Worm (Caenorhabditis elegans) whole organism, mixed stage, embryonic: ENCODE results near the gene ceh-83.
"Not testable (repeated sequence)": the region's sequence is repeated elsewhere in the genome, so short reads cannot be mapped to it uniquely, and the experiment has no call there.

ENCODE experiments used
- M03D4.4 ChIP-seq: sonication (generic microtip); optimal IDR thresholded peaks from 2 replicates; lab custom pipeline; 2017; ENCODE audit warnings: mild to moderate bottlenecking, missing genetic modification characterization, missing compliant biosample characterization
- ceh-39 ChIP-seq: fragments of 150-350 bp; optimal IDR thresholded peaks from 2 replicates; lab custom pipeline; 2014; ENCODE audit warnings: missing biosample characterization, missing genetic modification characterization
- ceh-43 ChIP-seq: fragments of 200-800 bp; sonication (Bioruptor generic); optimal IDR thresholded peaks from 2 replicates; lab custom pipeline; 2018; ENCODE audit warnings: mild to moderate bottlenecking, missing genetic modification characterization, moderate library complexity, missing compliant biosample characterization
- ceh-83 ChIP-seq: fragments of 200-800 bp; sonication (Bioruptor generic); optimal IDR thresholded peaks from 2 replicates; lab custom pipeline; 2018; ENCODE audit warnings: mild to moderate bottlenecking, missing genetic modification characterization, missing compliant biosample characterization
- cnd-1 ChIP-seq: fragments of 200-800 bp; sonication (Bioruptor generic); optimal IDR thresholded peaks from 2 replicates; lab custom pipeline; 2018; ENCODE audit warnings: mild to moderate bottlenecking, missing genetic modification characterization, missing compliant biosample characterization
- mep-1 ChIP-seq: fragments of 150-350 bp; optimal IDR thresholded peaks from 2 replicates; lab custom pipeline; 2017; ENCODE audit warnings: missing biosample characterization, missing genetic modification reagents, missing genetic modification characterization, inconsistent platforms
- nhr-237 ChIP-seq: fragments of 150-350 bp; optimal IDR thresholded peaks from 2 replicates; lab custom pipeline; 2014; ENCODE audit warnings: missing biosample characterization, missing genetic modification characterization
- pha-4 ChIP-seq: fragments of 150-350 bp; optimal IDR thresholded peaks from 2 replicates; lab custom pipeline; 2018; ENCODE audit warnings: missing biosample characterization, missing genetic modification reagents, missing genetic modification characterization
- unc-62 ChIP-seq: fragments of 150-350 bp; optimal IDR thresholded peaks from 2 replicates; lab custom pipeline; 2014; ENCODE audit warnings: missing biosample characterization, missing genetic modification reagents, missing genetic modification characterization

DNA sequence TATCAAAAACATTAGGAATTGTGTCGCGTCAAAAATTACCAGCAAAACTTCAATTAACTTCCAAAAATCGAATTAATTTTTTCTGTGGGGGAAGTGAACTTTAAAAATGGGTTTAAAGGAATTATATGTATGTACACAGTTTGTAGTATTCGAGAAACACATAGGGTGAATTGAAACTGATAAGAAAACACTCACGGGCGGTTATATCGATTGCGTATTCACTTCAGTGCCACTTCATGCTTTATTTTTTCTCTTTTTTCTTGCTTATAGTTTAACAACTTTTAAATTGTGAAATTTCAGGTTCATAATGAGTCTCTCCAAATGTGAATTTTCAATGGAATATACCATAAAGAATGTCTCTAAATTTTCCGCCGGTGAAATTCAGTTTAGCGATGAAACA is 35.0 kb upstream of the ceh-83 start, which contains the start of gene math-26:
- not testable (repeated sequence) for TF ChIP-seq nhr-237 (tag; lab: Kevin White, UChicago); pha-4 (tag; lab: Kevin White, UChicago); ceh-43 (GFP tag; lab: Kevin White, UChicago); M03D4.4; ceh-39 (tag; lab: Kevin White, UChicago); cnd-1 (tag; lab: Kevin White, UChicago); mep-1 (tag; lab: Kevin White, UChicago); ceh-83 (GFP tag; lab: Kevin White, UChicago); unc-62 (GFP tag; lab: Kevin White, UChicago)
